Worm (Caenorhabditis elegans) whole organism, mixed stage, embryonic: ENCODE results near the gene ifb-1.

ENCODE experiments used
- ceh-83 ChIP-seq: fragments of 200-800 bp; sonication (Bioruptor generic); optimal IDR thresholded peaks from 2 replicates; lab custom pipeline; 2018; ENCODE audit warnings: mild to moderate bottlenecking, missing genetic modification characterization, missing compliant biosample characterization
- ces-1 ChIP-seq: fragments of 150-350 bp; optimal IDR thresholded peaks from 2 replicates; lab custom pipeline; 2014; ENCODE audit warnings: missing biosample characterization, missing genetic modification reagents, missing genetic modification characterization
- cnd-1 ChIP-seq: fragments of 200-800 bp; sonication (Bioruptor generic); optimal IDR thresholded peaks from 2 replicates; lab custom pipeline; 2018; ENCODE audit warnings: mild to moderate bottlenecking, missing genetic modification characterization, missing compliant biosample characterization
- hlh-1 ChIP-seq: fragments of 150-350 bp; optimal IDR thresholded peaks from 2 replicates; lab custom pipeline; 2014; ENCODE audit warnings: missing biosample characterization, missing genetic modification reagents, missing genetic modification characterization
- mls-2 ChIP-seq: sonication (generic microtip); optimal IDR thresholded peaks from 2 replicates; lab custom pipeline; 2016; ENCODE audit warnings: mild to moderate bottlenecking, missing genetic modification characterization, moderate library complexity, missing compliant biosample characterization
- nhr-12 ChIP-seq: fragments of 150-350 bp; optimal IDR thresholded peaks from 2 replicates; lab custom pipeline; 2014; ENCODE audit warnings: missing biosample characterization, missing genetic modification characterization
- nhr-28 ChIP-seq: fragments of 150-350 bp; optimal IDR thresholded peaks from 2 replicates; lab custom pipeline; 2014; ENCODE audit warnings: missing biosample characterization, missing genetic modification characterization
- nhr-76 ChIP-seq: sonication (generic microtip); optimal IDR thresholded peaks from 2 replicates; lab custom pipeline; 2017; ENCODE audit warnings: missing biosample characterization, missing genetic modification characterization
- unc-62 ChIP-seq: fragments of 150-350 bp; optimal IDR thresholded peaks from 2 replicates; lab custom pipeline; 2014; ENCODE audit warnings: missing biosample characterization, missing genetic modification reagents, missing genetic modification characterization
- ztf-11 ChIP-seq: fragments of 150-350 bp; optimal IDR thresholded peaks from 2 replicates; lab custom pipeline; 2014; ENCODE audit warnings: missing biosample characterization, missing genetic modification characterization

DNA sequence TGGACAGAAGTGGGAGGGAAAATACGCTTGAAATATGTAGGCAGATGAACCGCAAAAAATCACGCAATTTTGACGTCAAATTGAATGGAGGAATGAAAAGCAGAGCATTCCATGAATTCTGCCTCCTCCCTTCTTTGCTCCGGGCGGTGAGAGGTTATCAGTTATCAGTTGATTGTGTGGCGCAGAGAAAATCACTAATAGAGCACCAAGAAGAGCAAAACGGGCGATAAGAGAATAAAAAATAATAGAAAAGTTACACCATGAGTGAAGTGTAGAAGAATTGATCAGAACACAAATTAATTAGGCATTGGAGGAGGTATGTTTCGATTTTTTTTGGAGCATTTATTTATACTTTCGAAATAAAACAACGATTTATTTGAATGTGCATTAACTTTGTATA lies 41.1 kb downstream of the ifb-1 start:
- TF ChIP-seq ceh-83 (no peak), cnd-1 (tag; lab: Kevin White, UChicago) (no peak), unc-62 (no peak), ztf-11 (tag; lab: Kevin White, UChicago) (no peak), nhr-12 (no peak), hlh-1 (tag; lab: Kevin White, UChicago) (no peak), nhr-76 (no peak), ces-1 (no peak), nhr-28 (no peak), mls-2 (no peak)
